Worm (Caenorhabditis elegans): Measurements from ENCODE around the gene dnj-24.

DNA sequence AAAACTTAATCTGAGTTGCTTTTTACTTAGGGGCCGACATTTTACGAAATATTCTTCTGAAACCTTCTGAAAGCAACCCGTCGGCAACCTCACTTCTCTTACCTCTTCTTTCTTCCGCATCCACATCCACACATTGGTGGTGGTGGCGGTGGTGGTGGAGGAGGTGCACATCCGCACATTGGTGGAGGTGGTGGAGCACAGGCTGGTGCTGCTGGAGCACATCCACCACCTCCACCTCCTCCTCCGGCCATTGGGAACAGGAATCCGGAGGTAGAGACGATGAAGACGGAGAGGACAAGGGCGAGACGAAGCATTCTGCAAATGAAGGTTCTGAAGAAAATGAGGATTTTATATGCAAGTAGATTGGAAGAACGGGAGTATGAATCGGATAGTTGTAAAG, 10.2 kb downstream of the dnj-24 start, which contains the start of gene grl-22:
- TF ChIP-seq him-1 (tag; optimal IDR thresholded peaks at IDR 0.05) (no peak), W03F9.2 (tag; optimal IDR thresholded peaks at IDR 0.05) (no peak), dao-5 (tag; optimal IDR thresholded peaks at IDR 0.05) (no peak)
